Fruit fly (Drosophila melanogaster): ENCODE results near the gene Inx7.
A peak's percentile ranks its signal among the peaks of the same experiment; 100 is the strongest.

dm6 chrX:6982705-6983384 is 10.6 kb downstream of the Inx7 start:
- TF ChIP-seq usp (GFP tag; optimal IDR thresholded peaks at IDR 0.05) (no peak), EcR (GFP tag; optimal IDR thresholded peaks at IDR 0.05) (no peak), Dll (optimal IDR thresholded peaks at IDR 0.05) (peak; percentile 10)
